Worm (Caenorhabditis elegans) whole organism, L4 larva: ENCODE measurements around the gene T16A1.5.

ENCODE experiments used
- ceh-32 ChIP-seq: sonication (generic microtip); optimal IDR thresholded peaks from 2 replicates; lab custom pipeline; 2016; ENCODE audit warnings: mild to moderate bottlenecking, missing genetic modification characterization, missing compliant biosample characterization; ENCODE audit not compliant: poor library complexity
- daf-12 ChIP-seq: fragments of 150-350 bp; optimal IDR thresholded peaks from 2 replicates; lab custom pipeline; 2014; ENCODE audit warnings: missing biosample characterization, missing genetic modification reagents, missing genetic modification characterization
- egl-27 ChIP-seq: sonication (generic microtip); optimal IDR thresholded peaks from 3 replicates; lab custom pipeline; 2017; ENCODE audit warnings: missing biosample characterization, missing genetic modification reagents, missing genetic modification characterization
- jun-1 ChIP-seq: fragments of 150-350 bp; optimal IDR thresholded peaks from 2 replicates; lab custom pipeline; 2014; ENCODE audit warnings: missing biosample characterization, missing genetic modification reagents, missing genetic modification characterization
- lin-1 ChIP-seq: fragments of 200-800 bp; sonication (Bioruptor generic); IDR thresholded peaks from 2 replicates; pipeline ENCODE4 v1.3.6; 2022; ENCODE audit warnings: missing genetic modification reagents, missing genetic modification characterization, missing compliant biosample characterization
- lin-15B ChIP-seq: fragments of 150-350 bp; sonication (generic microtip); optimal IDR thresholded peaks from 3 replicates; lab custom pipeline; 2014; ENCODE audit warnings: missing biosample characterization, missing genetic modification characterization
- lin-39 ChIP-seq: fragments of 150-350 bp; optimal IDR thresholded peaks from 2 replicates; lab custom pipeline; 2014; ENCODE audit warnings: missing biosample characterization, missing genetic modification reagents, missing genetic modification characterization
- mdl-1 ChIP-seq, 2 experiments: fragments of 150-350 bp in 1 of 2; sonication (generic microtip) in 1 of 2; optimal IDR thresholded peaks; 2 replicates each; lab custom pipeline; 2014 to 2017; ENCODE audit warnings: missing biosample characterization in 2 of 2, missing genetic modification characterization in 2 of 2
- pha-4 ChIP-seq, 2 experiments: fragments of 150-350 bp in 1 of 2; fragments of 200-800 bp in 1 of 2; sonication (Bioruptor generic) in 1 of 2; IDR thresholded peaks in 1 of 2; optimal IDR thresholded peaks in 1 of 2; 2 replicates each; pipeline versions ENCODE4 v1.3.6 to Lab custom; 2014 to 2022; ENCODE audit warnings: missing genetic modification characterization in 2 of 2, missing genetic modification reagents in 2 of 2, missing biosample characterization in 1 of 2, missing compliant biosample characterization in 1 of 2
- zfp-2 ChIP-seq: sonication (generic microtip); optimal IDR thresholded peaks from 2 replicates; lab custom pipeline; 2016; ENCODE audit warnings: mild to moderate bottlenecking, missing genetic modification characterization, missing compliant biosample characterization
- ztf-11 ChIP-seq: fragments of 150-350 bp; optimal IDR thresholded peaks from 2 replicates; lab custom pipeline; 2014; ENCODE audit warnings: missing biosample characterization, missing genetic modification characterization

- TF ChIP-seq ztf-11 (tag; lab: Kevin White, UChicago) (no peak), mdl-1 (tag; optimal IDR thresholded peaks at IDR 0.05; lab: Kevin White, UChicago) (no peak), pha-4 (GFP tag; IDR thresholded peaks at IDR 0.05; lab: Robert Waterston, UW) (no peak), pha-4 (tag; optimal IDR thresholded peaks at IDR 0.05; lab: Kevin White, UChicago) (no peak), lin-39 (no peak), jun-1 (tag; lab: Kevin White, UChicago) (no peak), zfp-2 (no peak), ceh-32 (tag; lab: Kevin White, UChicago) (no peak), lin-1 (GFP tag; lab: Robert Waterston, UW) (peak; percentile 72; the same call in 1 of the 2 replicates), lin-15B (tag; lab: Kevin White, UChicago) (no peak), daf-12 (tag; lab: Kevin White, UChicago) (no peak), egl-27 (tag; lab: Kevin White, UChicago) (no peak)
Observed at ce11 chrII:2090605-2091004, 7.0 kb upstream of the T16A1.5 start, which contains the start of gene trpl-5.
